Fruit fly (Drosophila melanogaster): ENCODE data around the gene CG2698.

Gene CG2698

dm6 chr3R:7977011-7977925 lies 24.1 kb upstream of the CG2698 start:
- TF ChIP-seq CG7101 (tag; optimal IDR thresholded peaks at IDR 0.05) = peak; percentile 35
- TF ChIP-seq CG33017 (tag; optimal IDR thresholded peaks at IDR 0.05) = peak; percentile 55
- TF ChIP-seq Clk (GFP tag; optimal IDR thresholded peaks at IDR 0.05) = no peak
- no peak for TF ChIP-seq tj (GFP tag; optimal IDR thresholded peaks at IDR 0.05)
- no peak for TF ChIP-seq ovo (GFP tag; optimal IDR thresholded peaks at IDR 0.05)
- no peak for TF ChIP-seq Hr96 (GFP tag; optimal IDR thresholded peaks at IDR 0.05)
- TF ChIP-seq CG7045 (GFP tag; optimal IDR thresholded peaks at IDR 0.05) = peak; percentile 2
- no peak for TF ChIP-seq CG14711 (tag; optimal IDR thresholded peaks at IDR 0.05)
- peak; percentile 1 for TF ChIP-seq Crg-1 (GFP tag; optimal IDR thresholded peaks at IDR 0.05)
- TF ChIP-seq pad (GFP tag; optimal IDR thresholded peaks at IDR 0.05) = peak; percentile 6
- TF ChIP-seq kay (GFP tag; ENCODE audit: borderline replicate concordance) = peak; percentile 84
- peak; percentile 48 for TF ChIP-seq bab1 (GFP tag; optimal IDR thresholded peaks at IDR 0.05)
- TF ChIP-seq CG1620 (GFP tag; optimal IDR thresholded peaks at IDR 0.05) = peak; percentile 52
- TF ChIP-seq Mnt (GFP tag; optimal IDR thresholded peaks at IDR 0.05) = peak; percentile 62
- TF ChIP-seq cic (GFP tag; optimal IDR thresholded peaks at IDR 0.05) = peak; percentile 68
- TF ChIP-seq CG5204 (GFP tag; optimal IDR thresholded peaks at IDR 0.05) = no peak
- TF ChIP-seq CG11617 (GFP tag; optimal IDR thresholded peaks at IDR 0.05) = peak; percentile 21
- no peak for TF ChIP-seq CG12768 (GFP tag; optimal IDR thresholded peaks at IDR 0.05)

DNA sequence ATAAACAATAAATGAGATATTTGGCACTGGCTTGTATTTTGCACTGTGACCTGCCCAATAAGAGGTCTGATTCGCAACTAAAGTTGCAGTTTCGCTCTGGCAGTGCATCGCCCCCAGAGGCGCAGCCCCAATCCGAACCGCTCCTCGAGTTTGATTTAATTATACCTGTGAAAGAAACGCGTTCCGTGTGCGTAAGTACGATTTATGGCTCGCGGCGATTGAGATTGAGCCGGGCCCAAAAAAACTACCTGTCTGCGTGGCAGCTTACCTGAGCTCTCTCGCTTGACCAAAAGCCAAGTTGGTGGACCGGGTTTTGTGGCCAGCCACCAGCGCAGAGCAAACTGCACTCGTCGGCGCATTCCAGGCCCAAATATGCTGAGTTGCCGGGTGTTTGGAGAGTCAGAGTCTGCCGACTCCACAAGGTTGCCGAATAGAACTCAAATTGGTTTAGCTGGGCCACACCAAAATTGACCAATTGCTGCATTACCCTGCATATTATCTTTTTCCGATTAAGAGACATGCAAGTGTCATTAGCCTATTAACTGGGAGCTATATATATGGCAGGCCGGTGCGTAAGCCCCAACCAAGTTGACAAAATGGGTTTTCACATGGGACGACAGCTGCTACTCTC lies 22.9 kb upstream of the CG2698 start, which contains the start of the genes CD98hc and Os-C:
CD98hc (minus strand) TSS at position 50 of the 631 bp plus-strand sequence.
Os-C (plus strand) TSS at position 581 of the 631 bp plus-strand sequence.
- TF ChIP-seq Mnt (GFP tag; optimal IDR thresholded peaks at IDR 0.05) (no peak), tj (GFP tag; optimal IDR thresholded peaks at IDR 0.05) (peak; percentile 95)

DNA sequence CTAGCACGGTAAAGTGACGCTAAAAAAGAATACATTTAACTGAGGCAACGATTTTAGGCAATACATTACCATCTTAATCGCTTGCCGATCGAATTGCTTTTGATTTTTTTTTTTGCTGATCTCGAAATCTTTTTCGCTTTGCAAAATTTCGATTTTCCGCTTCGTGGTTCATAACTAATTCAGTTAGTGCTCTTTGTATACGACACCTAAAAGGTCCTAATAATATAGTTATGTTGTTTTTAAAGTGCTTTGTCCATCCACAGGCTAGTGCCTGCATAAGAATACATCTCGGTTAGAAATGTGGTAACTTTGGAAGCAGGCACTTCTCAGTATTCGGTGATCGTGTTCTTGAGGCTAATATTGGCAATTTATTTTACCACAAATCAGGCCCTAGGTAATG lies 21.1 kb upstream of the CG2698 start, which contains the start of gene Sfp84E:
Sfp84E (minus strand) TSS at position 101 of the 400 bp plus-strand sequence.
- TF ChIP-seq pad (GFP tag; optimal IDR thresholded peaks at IDR 0.05) (no peak), cnc (optimal IDR thresholded peaks at IDR 0.05) (no peak), CG14711 (tag; optimal IDR thresholded peaks at IDR 0.05) (no peak), CG7045 (GFP tag; optimal IDR thresholded peaks at IDR 0.05) (no peak), Clk (GFP tag; optimal IDR thresholded peaks at IDR 0.05) (no peak), cic (GFP tag; optimal IDR thresholded peaks at IDR 0.05) (no peak), CG12768 (GFP tag; optimal IDR thresholded peaks at IDR 0.05) (no peak), CG7101 (tag; optimal IDR thresholded peaks at IDR 0.05) (no peak), ovo (GFP tag; optimal IDR thresholded peaks at IDR 0.05) (no peak), CG33017 (tag; optimal IDR thresholded peaks at IDR 0.05) (no peak), CG5204 (GFP tag; optimal IDR thresholded peaks at IDR 0.05) (no peak)

DNA sequence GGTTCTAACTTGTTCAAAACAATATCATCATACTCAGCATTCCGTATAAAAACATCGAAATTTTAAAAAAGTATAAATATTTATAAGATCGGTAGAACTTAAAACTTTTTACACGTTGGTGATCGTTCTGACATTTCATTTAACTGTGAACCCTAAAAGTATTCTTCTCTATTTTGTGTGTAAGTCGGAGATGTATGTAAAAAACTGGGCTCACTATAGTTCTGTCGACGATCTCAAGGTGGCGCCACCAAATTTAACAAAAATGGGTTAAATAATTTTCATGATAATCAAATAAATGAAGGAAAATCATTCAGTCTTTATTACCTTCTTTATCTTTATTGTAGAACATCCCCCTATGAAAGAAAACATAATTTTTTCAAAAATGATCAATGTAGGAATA lies 20.0 kb upstream of the CG2698 start:
- TF ChIP-seq tj (GFP tag; optimal IDR thresholded peaks at IDR 0.05) (no peak), CG5204 (GFP tag; optimal IDR thresholded peaks at IDR 0.05) (no peak), CG12768 (GFP tag; optimal IDR thresholded peaks at IDR 0.05) (no peak), cnc (optimal IDR thresholded peaks at IDR 0.05) (no peak), bab1 (GFP tag; optimal IDR thresholded peaks at IDR 0.05) (peak; percentile 52)

DNA sequence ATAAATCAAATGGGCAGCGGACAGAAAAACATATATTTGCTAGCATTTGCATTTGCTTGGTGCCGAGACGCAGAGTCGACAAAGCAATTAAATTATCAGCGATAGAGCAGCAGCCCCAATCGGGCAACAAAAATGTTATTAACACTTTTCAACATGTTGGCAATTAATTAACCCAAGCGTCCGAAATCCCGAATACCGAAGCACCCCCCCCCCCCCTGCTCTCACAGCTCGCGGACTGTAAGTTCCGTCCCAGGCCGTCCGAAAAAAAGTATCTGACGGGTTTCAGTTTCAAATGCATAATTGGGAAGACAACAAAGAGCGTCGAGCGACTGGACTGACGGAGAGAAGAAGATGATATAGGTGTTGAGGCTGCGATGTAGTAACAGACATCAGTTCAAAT lies 11.1 kb upstream of the CG2698 start:
- TF ChIP-seq bab1 (GFP tag; optimal IDR thresholded peaks at IDR 0.05) (no peak), Mnt (GFP tag; optimal IDR thresholded peaks at IDR 0.05) (no peak), CG11617 (GFP tag; optimal IDR thresholded peaks at IDR 0.05) (no peak), CG33017 (tag; optimal IDR thresholded peaks at IDR 0.05) (no peak), kay (GFP tag; ENCODE audit: borderline replicate concordance) (no peak), Clk (GFP tag; optimal IDR thresholded peaks at IDR 0.05) (no peak), cic (GFP tag; optimal IDR thresholded peaks at IDR 0.05) (no peak), Hr96 (GFP tag; optimal IDR thresholded peaks at IDR 0.05) (no peak), CG12768 (GFP tag; optimal IDR thresholded peaks at IDR 0.05) (no peak), Crg-1 (GFP tag; optimal IDR thresholded peaks at IDR 0.05) (no peak), ovo (GFP tag; optimal IDR thresholded peaks at IDR 0.05) (no peak), CG7045 (GFP tag; optimal IDR thresholded peaks at IDR 0.05) (no peak), tj (GFP tag; optimal IDR thresholded peaks at IDR 0.05) (no peak)

dm6 chr3R:7990799-7991423 lies 10.5 kb upstream of the CG2698 start:
- TF ChIP-seq Clk (GFP tag; optimal IDR thresholded peaks at IDR 0.05) (no peak), CG11617 (GFP tag; optimal IDR thresholded peaks at IDR 0.05) (no peak), Crg-1 (GFP tag; optimal IDR thresholded peaks at IDR 0.05) (no peak), ovo (GFP tag; optimal IDR thresholded peaks at IDR 0.05) (no peak), kay (GFP tag; ENCODE audit: borderline replicate concordance) (no peak), cic (GFP tag; optimal IDR thresholded peaks at IDR 0.05) (no peak), CG7101 (tag; optimal IDR thresholded peaks at IDR 0.05) (no peak), CG12768 (GFP tag; optimal IDR thresholded peaks at IDR 0.05) (no peak), CG5204 (GFP tag; optimal IDR thresholded peaks at IDR 0.05) (no peak)

Data from whole organism, adult.